Fruit fly (Drosophila melanogaster) whole organism, embryonic: ENCODE data around the gene superdeath.
A peak's percentile ranks its signal among the peaks of the same experiment; 100 is the strongest.

Source experiments
- Antp ChIP-seq: fragments of 200-800 bp; sonication (Bioruptor generic); optimal IDR thresholded peaks from 3 replicates; lab custom pipeline; 2016; ENCODE audit warnings: missing biosample characterization, missing genetic modification characterization
- BEAF-32 ChIP-seq: fragments of 200-800 bp; sonication (Bioruptor generic); optimal IDR thresholded peaks from 3 replicates; lab custom pipeline; 2017; ENCODE audit warnings: missing biosample characterization, missing genetic modification characterization, mild to moderate bottlenecking, moderate library complexity, missing genetic modification reagents
- Bteb2 ChIP-seq: fragments of 200-800 bp; sonication (Bioruptor generic); optimal IDR thresholded peaks from 2 replicates; lab custom pipeline; 2016; ENCODE audit warnings: missing biosample characterization, missing genetic modification characterization
- CG10267 ChIP-seq: fragments of 200-800 bp; sonication (Bioruptor generic); optimal IDR thresholded peaks from 2 replicates; lab custom pipeline; 2018; ENCODE audit warnings: missing biosample characterization, mild to moderate bottlenecking, missing genetic modification characterization, moderate library complexity
- CG10565 ChIP-seq: fragments of 200-800 bp; sonication (Bioruptor generic); optimal IDR thresholded peaks from 3 replicates; lab custom pipeline; 2016; ENCODE audit warnings: missing biosample characterization, mild to moderate bottlenecking, missing genetic modification characterization
- CG11695 ChIP-seq: fragments of 200-800 bp; sonication (Bioruptor generic); IDR thresholded peaks from 3 replicates; pipeline ENCODE4 v1.3.6; 2022; ENCODE audit warnings: missing biosample characterization, missing genetic modification characterization
- CG12071 ChIP-seq: fragments of 200-800 bp; sonication (Bioruptor generic); optimal IDR thresholded peaks from 3 replicates; lab custom pipeline; 2018; ENCODE audit warnings: missing biosample characterization, mild to moderate bottlenecking, missing genetic modification characterization
- CG15696 ChIP-seq: fragments of 200-800 bp; sonication (Bioruptor generic); optimal IDR thresholded peaks from 2 replicates; lab custom pipeline; 2019; ENCODE audit warnings: missing biosample characterization, mild to moderate bottlenecking, missing genetic modification characterization, moderate library complexity
- CG18476 ChIP-seq: fragments of 200-800 bp; sonication (Bioruptor generic); optimal IDR thresholded peaks from 2 replicates; lab custom pipeline; 2016; ENCODE audit warnings: missing biosample characterization, mild to moderate bottlenecking, missing genetic modification characterization
- CG18764 ChIP-seq: fragments of 200-800 bp; sonication (Bioruptor generic); optimal IDR thresholded peaks from 3 replicates; lab custom pipeline; 2016; ENCODE audit warnings: missing biosample characterization, missing genetic modification characterization
- CG33213 ChIP-seq: fragments of 200-800 bp; sonication (Bioruptor generic); optimal IDR thresholded peaks from 3 replicates; lab custom pipeline; 2016; ENCODE audit warnings: missing biosample characterization, missing genetic modification characterization
- CG34376 ChIP-seq: fragments of 200-800 bp; sonication (Bioruptor generic); optimal IDR thresholded peaks from 2 replicates; lab custom pipeline; 2018; ENCODE audit warnings: missing biosample characterization, mild to moderate bottlenecking, missing genetic modification characterization
- CG34422 ChIP-seq: fragments of 200-800 bp; sonication (Bioruptor generic); IDR thresholded peaks from 3 replicates; pipeline ENCODE4 v1.3.6; 2022; ENCODE audit warnings: missing biosample characterization, missing genetic modification characterization
- CG42726 ChIP-seq: fragments of 200-800 bp; sonication (Bioruptor generic); IDR thresholded peaks from 2 replicates; pipeline ENCODE4 v1.3.6; 2022; ENCODE audit warnings: missing biosample characterization, missing genetic modification characterization; ENCODE audit not compliant: partially characterized antibody
- CG5953 ChIP-seq: fragments of 200-800 bp; sonication (Bioruptor generic); IDR thresholded peaks from 2 replicates; pipeline ENCODE4 v1.3.6; 2022; ENCODE audit warnings: missing biosample characterization, missing genetic modification characterization
- CG6272 ChIP-seq: fragments of 200-800 bp; sonication (Bioruptor generic); IDR thresholded peaks from 2 replicates; pipeline ENCODE4 v1.3.6; 2022; ENCODE audit warnings: missing biosample characterization, missing genetic modification characterization
- CG8478 ChIP-seq: fragments of >200 bp; optimal IDR thresholded peaks from 2 replicates; lab custom pipeline; 2018
- CG8765 ChIP-seq: fragments of 200-800 bp; sonication (Bioruptor generic); IDR thresholded peaks from 2 replicates; pipeline ENCODE4 v1.3.6; 2022; ENCODE audit warnings: missing biosample characterization, missing genetic modification characterization
- Camta ChIP-seq: fragments of 200-800 bp; sonication (Bioruptor generic); optimal IDR thresholded peaks from 2 replicates; lab custom pipeline; 2016; ENCODE audit warnings: missing biosample characterization, missing genetic modification characterization
- D19A ChIP-seq: fragments of 200-800 bp; optimal IDR thresholded peaks from 3 replicates; lab custom pipeline; 2019; ENCODE audit warnings: missing biosample characterization, mild to moderate bottlenecking, missing genetic modification characterization, moderate library complexity
- E2f2 ChIP-seq: fragments of 200-800 bp; sonication (Bioruptor generic); IDR thresholded peaks from 2 replicates; pipeline ENCODE4 v1.3.6; 2022; ENCODE audit warnings: missing biosample characterization, missing genetic modification characterization
- ERR ChIP-seq: fragments of 200-800 bp; sonication (Bioruptor generic); optimal IDR thresholded peaks from 2 replicates; lab custom pipeline; 2016; ENCODE audit warnings: missing biosample characterization, missing genetic modification characterization
- GATAe ChIP-seq: fragments of 200-800 bp; sonication (Bioruptor generic); conservative IDR thresholded peaks from 2 replicates; pipeline ENCODE4 v1.3.6; 2022; ENCODE audit warnings: missing biosample characterization, missing genetic modification characterization
- HHEX ChIP-seq: fragments of 200-800 bp; sonication (Bioruptor generic); optimal IDR thresholded peaks from 3 replicates; lab custom pipeline; 2017; ENCODE audit warnings: missing biosample characterization, mild to moderate bottlenecking, missing genetic modification characterization, missing genetic modification reagents
- Lpt ChIP-seq: fragments of >200 bp; optimal IDR thresholded peaks from 2 replicates; lab custom pipeline; 2018; ENCODE audit warnings: missing biosample characterization, missing genetic modification characterization
- Nf-YC ChIP-seq: fragments of 200-800 bp; optimal IDR thresholded peaks from 3 replicates; lab custom pipeline; 2019; ENCODE audit warnings: missing biosample characterization, mild to moderate bottlenecking, missing genetic modification characterization, moderate library complexity
- Pdp1 ChIP-seq, 2 experiments: fragments of 200-800 bp; sonication (Bioruptor generic); optimal IDR thresholded peaks; 3 replicates each; lab custom pipeline; 2016; ENCODE audit warnings: missing biosample characterization in 2 of 2, missing genetic modification characterization in 2 of 2, mild to moderate bottlenecking in 1 of 2, moderate library complexity in 1 of 2
- Sry-δ ChIP-seq: fragments of 200-800 bp; sonication (Bioruptor generic); optimal IDR thresholded peaks from 2 replicates; lab custom pipeline; 2016; ENCODE audit warnings: missing biosample characterization, missing genetic modification characterization
- Xrp1 ChIP-seq: fragments of 200-800 bp; sonication (Bioruptor generic); IDR thresholded peaks from 2 replicates; pipeline ENCODE4 v1.3.6; 2022; ENCODE audit warnings: missing biosample characterization, missing genetic modification characterization
- ase ChIP-seq: fragments of 200-800 bp; sonication (Bioruptor generic); IDR thresholded peaks from 3 replicates; pipeline ENCODE4 v1.3.6; 2022; ENCODE audit warnings: missing biosample characterization, missing genetic modification characterization
- chm ChIP-seq: fragments of 200-800 bp; sonication (Bioruptor generic); IDR thresholded peaks from 2 replicates; pipeline ENCODE4 v1.3.6; 2022; ENCODE audit warnings: missing biosample characterization, missing genetic modification characterization
- croc ChIP-seq: fragments of 200-800 bp; sonication (Bioruptor generic); conservative IDR thresholded peaks from 3 replicates; pipeline ENCODE4 v1.3.6; 2022; ENCODE audit warnings: missing biosample characterization, missing genetic modification characterization
- crp ChIP-seq, 2 experiments: fragments of 200-800 bp; sonication (Bioruptor generic); optimal IDR thresholded peaks; 2 replicates in 1 of 2; 3 replicates in 1 of 2; lab custom pipeline; 2017; ENCODE audit warnings: missing biosample characterization in 2 of 2, missing genetic modification characterization in 2 of 2, mild to moderate bottlenecking in 1 of 2, moderate library complexity in 1 of 2
- cwo ChIP-seq: fragments of 200-800 bp; sonication (Bioruptor generic); optimal IDR thresholded peaks from 3 replicates; lab custom pipeline; 2017; ENCODE audit warnings: missing biosample characterization, missing genetic modification characterization, mild to moderate bottlenecking, moderate library complexity, missing genetic modification reagents
- dmrt99B ChIP-seq: fragments of 200-800 bp; sonication (Bioruptor generic); optimal IDR thresholded peaks from 2 replicates; lab custom pipeline; 2018; ENCODE audit warnings: missing biosample characterization, mild to moderate bottlenecking, missing genetic modification characterization, moderate library complexity
- ewg ChIP-seq: fragments of 200-800 bp; sonication (Bioruptor generic); optimal IDR thresholded peaks from 3 replicates; lab custom pipeline; 2017; ENCODE audit warnings: mild to moderate bottlenecking, missing biosample characterization, missing genetic modification reagents, missing genetic modification characterization
- fd102C ChIP-seq: fragments of 200-800 bp; sonication (Bioruptor generic); optimal IDR thresholded peaks from 2 replicates; lab custom pipeline; 2018; ENCODE audit warnings: missing biosample characterization, mild to moderate bottlenecking, missing genetic modification characterization, moderate library complexity
- h ChIP-seq: fragments of >200 bp; optimal IDR thresholded peaks from 2 replicates; lab custom pipeline; 2017
- knrl ChIP-seq: fragments of 200-800 bp; sonication (Bioruptor generic); IDR thresholded peaks from 3 replicates; pipeline ENCODE4 v1.3.6; 2022; ENCODE audit warnings: missing biosample characterization, missing genetic modification characterization; ENCODE audit not compliant: partially characterized antibody
- lov ChIP-seq, 2 experiments: fragments of 200-800 bp in 1 of 2; fragments of >200 bp in 1 of 2; sonication (Bioruptor generic) in 1 of 2; IDR thresholded peaks in 1 of 2; optimal IDR thresholded peaks in 1 of 2; 2 replicates in 1 of 2; 3 replicates in 1 of 2; pipeline versions ENCODE4 v1.3.6 to Lab custom; 2017 to 2022; ENCODE audit warnings: missing biosample characterization in 1 of 2, missing genetic modification characterization in 1 of 2
- mirr ChIP-seq: fragments of 200-800 bp; sonication (Bioruptor generic); optimal IDR thresholded peaks from 3 replicates; lab custom pipeline; 2018; ENCODE audit warnings: missing biosample characterization, mild to moderate bottlenecking, missing genetic modification characterization
- pita ChIP-seq: fragments of 200-800 bp; sonication (Bioruptor generic); optimal IDR thresholded peaks from 2 replicates; lab custom pipeline; 2017; ENCODE audit warnings: missing biosample characterization, mild to moderate bottlenecking, missing genetic modification characterization
- pum ChIP-seq: fragments of 200-800 bp; sonication (Bioruptor generic); optimal IDR thresholded peaks from 2 replicates; lab custom pipeline; 2016; ENCODE audit warnings: missing biosample characterization, missing genetic modification characterization
- rib ChIP-seq: fragments of 200-800 bp; sonication (Bioruptor generic); IDR thresholded peaks from 2 replicates; pipeline ENCODE4 v1.3.6; 2022; ENCODE audit warnings: missing biosample characterization, missing genetic modification characterization
- sc ChIP-seq, 3 experiments: fragments of >200 bp in 2 of 3; fragments of 200-800 bp in 1 of 3; sonication (Bioruptor generic) in 1 of 3; optimal IDR thresholded peaks; 2 replicates in 2 of 3; 3 replicates in 1 of 3; lab custom pipeline; 2017; ENCODE audit warnings: mild to moderate bottlenecking in 1 of 3, missing biosample characterization in 1 of 3, missing genetic modification characterization in 1 of 3, missing genetic modification reagents in 1 of 3
- sim ChIP-seq: fragments of 200-800 bp; sonication (Bioruptor generic); IDR thresholded peaks from 2 replicates; pipeline ENCODE4 v1.3.6; 2022; ENCODE audit warnings: missing biosample characterization, missing genetic modification characterization
- sob ChIP-seq: fragments of 200-800 bp; sonication (Bioruptor generic); IDR thresholded peaks from 2 replicates; pipeline ENCODE4 v1.3.6; 2022; ENCODE audit warnings: missing biosample characterization, missing genetic modification characterization
- ssp ChIP-seq: fragments of 200-800 bp; sonication (Bioruptor generic); IDR thresholded peaks from 2 replicates; pipeline ENCODE4 v1.3.6; 2022; ENCODE audit warnings: missing biosample characterization, missing genetic modification characterization

superdeath gene

dm6 chr3R:29088938-29089661 is 49.4 kb upstream of the superdeath start (continued):
- peak; percentile 76 for TF ChIP-seq ewg
- TF ChIP-seq Nf-YC (tag; lab: Kevin White, UChicago) = peak; percentile 20
- TF ChIP-seq CG8478 (lab: Kevin White, UChicago) = no peak
- no peak for TF ChIP-seq lov (optimal IDR thresholded peaks at IDR 0.05; lab: Kevin White, UChicago)
- no peak for TF ChIP-seq lov (GFP tag; IDR thresholded peaks at IDR 0.05; lab: Robert Waterston, UW)
- TF ChIP-seq cwo (GFP tag; lab: Kevin White, UChicago) = peak; percentile 49
- no peak for TF ChIP-seq CG42726 (GFP tag; lab: Robert Waterston, UW)
- peak; percentile 38 for TF ChIP-seq mirr (GFP tag; lab: Kevin White, UChicago)
- peak; percentile 38 for TF ChIP-seq CG33213 (GFP tag; lab: Kevin White, UChicago)
- no peak for TF ChIP-seq CG34376 (GFP tag; lab: Kevin White, UChicago)
- peak; percentile 37; the same call in 1 of the 3 replicates for TF ChIP-seq ase (GFP tag; lab: Robert Waterston, UW)
- peak; percentile 88 for TF ChIP-seq dmrt99B (tag; lab: Kevin White, UChicago)
- no peak for TF ChIP-seq sc (optimal IDR thresholded peaks at IDR 0.05; lab: Kevin White, UChicago)
- TF ChIP-seq sc (GFP tag; optimal IDR thresholded peaks at IDR 0.05; lab: Kevin White, UChicago) = peak; percentile 54
- peak; percentile 71 for TF ChIP-seq D19A (tag; lab: Kevin White, UChicago)
- peak; percentile 27; the same call in 1 of the 2 replicates for TF ChIP-seq E2f2 (GFP tag; lab: Robert Waterston, UW)
- peak; percentile 44; the same call in 2 of the 3 replicates for TF ChIP-seq croc (GFP tag; lab: Robert Waterston, UW)
- TF ChIP-seq sob (GFP tag; lab: Robert Waterston, UW) = no peak
- TF ChIP-seq HHEX = peak; percentile 76
- peak; percentile 34 for TF ChIP-seq CG15696 (tag; lab: Kevin White, UChicago)
- peak; percentile 63 for TF ChIP-seq Bteb2 (GFP tag; lab: Kevin White, UChicago)
- TF ChIP-seq CG11695 (GFP tag; lab: Robert Waterston, UW) = peak; percentile 75; the same call in 2 of the 3 replicates
- TF ChIP-seq crp (GFP tag; optimal IDR thresholded peaks at IDR 0.05; lab: Kevin White, UChicago) = peak in 1 of 2 experiments; percentile 10
- TF ChIP-seq Camta (GFP tag; lab: Kevin White, UChicago) = peak; percentile 47
- no peak for TF ChIP-seq pita
- no peak for TF ChIP-seq Lpt (GFP tag; lab: Kevin White, UChicago)
- peak; percentile 62 for TF ChIP-seq CG18476 (GFP tag; lab: Kevin White, UChicago)
- no peak for TF ChIP-seq ERR
- peak; percentile 40 for TF ChIP-seq Antp (GFP tag; lab: Kevin White, UChicago)
- no peak for TF ChIP-seq GATAe
- TF ChIP-seq knrl (GFP tag; lab: Robert Waterston, UW) = no peak
- no peak for TF ChIP-seq rib (GFP tag; lab: Robert Waterston, UW)
- peak; percentile 35 for TF ChIP-seq pum (GFP tag; lab: Kevin White, UChicago)
- no peak for TF ChIP-seq BEAF-32
- TF ChIP-seq CG6272 (GFP tag; lab: Robert Waterston, UW) = no peak
- 0 out of 2 replicates have a peak, but pooled peaks have one; percentile 30 for TF ChIP-seq CG5953 (GFP tag; lab: Robert Waterston, UW)
- TF ChIP-seq CG10565 (GFP tag; lab: Kevin White, UChicago) = no peak
- TF ChIP-seq sim (GFP tag; lab: Robert Waterston, UW) = peak; percentile 53; the same call in 1 of the 2 replicates
- no peak for TF ChIP-seq h (lab: Kevin White, UChicago)
- TF ChIP-seq Xrp1 = peak; percentile 82
- 0 out of 2 replicates have a peak, but pooled peaks have one; percentile 20 for TF ChIP-seq CG8765 (GFP tag; lab: Robert Waterston, UW)
- TF ChIP-seq CG34422 (GFP tag; lab: Robert Waterston, UW) = no peak; the same call in 2 of the 3 replicates
- no peak for TF ChIP-seq fd102C (GFP tag; lab: Kevin White, UChicago)
- peak; percentile 54 to 67 for TF ChIP-seq Pdp1 (GFP tag; optimal IDR thresholded peaks at IDR 0.05; lab: Kevin White, UChicago)
- peak; percentile 66 for TF ChIP-seq CG10267 (tag; lab: Kevin White, UChicago)
- peak; percentile 63 for TF ChIP-seq CG18764 (GFP tag; lab: Kevin White, UChicago)
- no peak for TF ChIP-seq Sry-δ
- peak; percentile 58 for TF ChIP-seq ssp (GFP tag; lab: Robert Waterston, UW)
- TF ChIP-seq CG12071 = peak; percentile 49
- peak; percentile 10; the same call in 1 of the 2 replicates for TF ChIP-seq chm (GFP tag; lab: Robert Waterston, UW)
